Fruit fly (Drosophila melanogaster): Measurements from ENCODE around the gene CG6712.

DNA sequence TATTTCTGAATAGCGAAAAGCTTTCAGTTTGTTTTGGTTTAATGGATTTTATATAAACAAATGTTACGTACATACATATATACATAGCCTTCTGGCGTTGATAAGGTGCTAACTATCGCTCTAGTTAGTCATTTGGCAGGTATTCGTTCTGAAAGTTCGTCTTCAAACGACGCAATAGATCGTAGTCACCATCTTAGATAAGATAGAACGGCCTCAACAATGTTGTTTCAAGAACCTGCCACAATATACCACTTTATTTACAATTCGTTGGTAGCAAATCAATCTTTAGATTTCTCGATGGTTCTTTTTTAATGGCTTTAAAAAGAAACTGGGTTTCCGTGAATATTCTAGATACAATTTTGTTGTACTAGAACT, 49.5 kb downstream of the CG6712 start:
- no peak for TF ChIP-seq Dll (optimal IDR thresholded peaks at IDR 0.05)
- TF ChIP-seq usp (GFP tag; optimal IDR thresholded peaks at IDR 0.05), result no peak
- no peak for TF ChIP-seq psq (optimal IDR thresholded peaks at IDR 0.05)

All from whole organism.